Worm (Caenorhabditis elegans): ENCODE results near the gene W02A2.5.

Gene W02A2.5

ce11 chrIV:13342555-13342954, at the start of gene W02A2.5:
Gene W02A2.5, plus strand, starts transcription at chrIV:13342855.
- TF ChIP-seq lin-13 (GFP tag; optimal IDR thresholded peaks at IDR 0.05): no peak
- TF ChIP-seq unc-55 (GFP tag; optimal IDR thresholded peaks at IDR 0.05): no peak
- no peak for TF ChIP-seq peb-1 (tag; optimal IDR thresholded peaks at IDR 0.05)
- no peak for TF ChIP-seq egl-27 (tag; optimal IDR thresholded peaks at IDR 0.05)
- TF ChIP-seq zag-1 (tag; optimal IDR thresholded peaks at IDR 0.05): no peak
- TF ChIP-seq ztf-4 (tag; optimal IDR thresholded peaks at IDR 0.05): no peak
- TF ChIP-seq nhr-6 (tag; optimal IDR thresholded peaks at IDR 0.05): no peak
- no peak for TF ChIP-seq lin-11 (tag; optimal IDR thresholded peaks at IDR 0.05)
- no peak for TF ChIP-seq ama-1 (optimal IDR thresholded peaks at IDR 0.05)
- TF ChIP-seq skn-1 (tag; optimal IDR thresholded peaks at IDR 0.05): no peak
- TF ChIP-seq aly-2 (tag; optimal IDR thresholded peaks at IDR 0.05): no peak
- no peak for TF ChIP-seq C34F6.9 (tag; optimal IDR thresholded peaks at IDR 0.05)
- TF ChIP-seq sem-4 (tag; optimal IDR thresholded peaks at IDR 0.05): no peak
- TF ChIP-seq nhr-25 (tag; optimal IDR thresholded peaks at IDR 0.05): no peak

DNA sequence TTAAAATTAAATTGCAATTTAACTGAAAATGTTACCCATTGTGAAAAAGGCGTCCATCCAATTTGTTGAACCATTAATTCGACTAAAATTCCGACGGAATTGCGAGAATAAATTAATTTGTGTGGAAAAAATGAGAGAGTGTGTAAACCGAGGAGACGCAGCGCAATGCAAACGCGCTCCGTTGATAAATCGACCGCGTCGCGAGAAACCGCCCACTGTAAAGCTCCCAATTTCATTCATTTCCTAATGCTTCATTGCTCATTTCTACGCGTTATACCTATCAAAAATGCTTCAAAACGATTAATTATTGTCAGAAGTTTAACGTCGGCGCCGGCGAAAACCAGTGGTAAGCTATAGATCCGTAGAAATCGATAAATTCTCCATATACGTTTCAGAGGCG, 44.9 kb upstream of the W02A2.5 start, which contains the start of the genes Y67H2A.2 and micu-1:
Gene Y67H2A.2, minus strand, starts transcription at position 74 of the 400 bp plus-strand sequence.
Gene micu-1, plus strand, starts transcription at position 181 of the 400 bp plus-strand sequence.
- TF ChIP-seq snpc-4 (tag; optimal IDR thresholded peaks at IDR 0.05) (peak; percentile 33), ama-1 (optimal IDR thresholded peaks at IDR 0.05) (peak; percentile 56), dmd-4 (tag; optimal IDR thresholded peaks at IDR 0.05) (no peak), egl-27 (tag; optimal IDR thresholded peaks at IDR 0.05) (peak; percentile 17), peb-1 (tag; optimal IDR thresholded peaks at IDR 0.05) (no peak), lin-13 (GFP tag; optimal IDR thresholded peaks at IDR 0.05) (peak; percentile 57), sma-9 (GFP tag; optimal IDR thresholded peaks at IDR 0.05) (peak; percentile 39), sma-9 (tag; optimal IDR thresholded peaks at IDR 0.05) (no peak), nhr-129 (tag; optimal IDR thresholded peaks at IDR 0.05) (peak; percentile 86), ztf-1 (GFP tag; conservative IDR thresholded peaks at IDR 0.05) (no peak), nhr-21 (tag; optimal IDR thresholded peaks at IDR 0.05) (peak; percentile 42), mab-5 (tag; optimal IDR thresholded peaks at IDR 0.05) (peak; percentile 27), unc-55 (GFP tag; optimal IDR thresholded peaks at IDR 0.05) (peak; percentile 90), lin-11 (tag; optimal IDR thresholded peaks at IDR 0.05) (peak; percentile 82), F13H6.1 (tag; optimal IDR thresholded peaks at IDR 0.05) (peak; percentile 39), nhr-25 (tag; optimal IDR thresholded peaks at IDR 0.05) (peak; percentile 60), sma-3 (GFP tag; optimal IDR thresholded peaks at IDR 0.05) (peak; percentile 53), C34F6.9 (tag; optimal IDR thresholded peaks at IDR 0.05) (peak; percentile 81), lin-39 (tag; optimal IDR thresholded peaks at IDR 0.05) (no peak), ZK546.5 (tag; optimal IDR thresholded peaks at IDR 0.05) (no peak), nhr-77 (tag; optimal IDR thresholded peaks at IDR 0.05) (no peak), ztf-4 (tag; optimal IDR thresholded peaks at IDR 0.05) (peak; percentile 42), lsy-2 (tag; optimal IDR thresholded peaks at IDR 0.05) (peak; percentile 82 to 87), gmeb-1 (tag; optimal IDR thresholded peaks at IDR 0.05) (peak; percentile 67), unc-62 (GFP tag; optimal IDR thresholded peaks at IDR 0.05) (no peak), fos-1 (tag; optimal IDR thresholded peaks at IDR 0.05) (peak; percentile 4), mbf-1 (tag; optimal IDR thresholded peaks at IDR 0.05) (no peak), crh-2 (tag; optimal IDR thresholded peaks at IDR 0.05) (peak; percentile 81)

DNA sequence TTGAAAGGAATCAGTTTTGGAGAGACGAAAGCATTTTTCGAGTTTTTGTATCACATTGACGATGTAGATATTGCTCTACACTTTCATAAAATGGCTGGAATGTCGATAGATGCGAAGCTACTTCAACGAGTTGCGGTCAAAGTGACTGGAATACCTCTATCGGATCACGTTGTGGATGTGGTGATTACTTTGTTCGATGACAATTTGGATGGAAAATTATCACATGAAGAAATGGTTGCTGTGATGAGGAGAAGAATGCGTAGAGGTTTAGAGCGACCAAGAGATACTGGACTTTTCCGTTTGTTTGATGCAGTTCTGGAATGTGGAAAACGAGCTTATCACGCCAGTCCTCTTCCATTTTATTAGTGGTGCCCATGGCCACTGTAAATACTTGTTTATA, 43.0 kb upstream of the W02A2.5 start:
- TF ChIP-seq nhr-6 (tag; optimal IDR thresholded peaks at IDR 0.05) (no peak), nhr-237 (tag; optimal IDR thresholded peaks at IDR 0.05) (no peak), peb-1 (tag; optimal IDR thresholded peaks at IDR 0.05) (no peak), nhr-77 (tag; optimal IDR thresholded peaks at IDR 0.05) (no peak), elt-3 (tag; optimal IDR thresholded peaks at IDR 0.05) (no peak), lin-11 (tag; optimal IDR thresholded peaks at IDR 0.05) (no peak), snpc-4 (tag; optimal IDR thresholded peaks at IDR 0.05) (no peak), nhr-129 (tag; optimal IDR thresholded peaks at IDR 0.05) (no peak), unc-62 (GFP tag; optimal IDR thresholded peaks at IDR 0.05) (no peak), C34F6.9 (tag; optimal IDR thresholded peaks at IDR 0.05) (no peak), lin-13 (GFP tag; optimal IDR thresholded peaks at IDR 0.05) (no peak), gmeb-1 (tag; optimal IDR thresholded peaks at IDR 0.05) (no peak), fos-1 (tag; optimal IDR thresholded peaks at IDR 0.05) (no peak), sem-4 (tag; optimal IDR thresholded peaks at IDR 0.05) (no peak), dmd-4 (tag; optimal IDR thresholded peaks at IDR 0.05) (no peak), skn-1 (tag; optimal IDR thresholded peaks at IDR 0.05) (no peak), mbf-1 (tag; optimal IDR thresholded peaks at IDR 0.05) (no peak)

ce11 chrIV:13300109-13300508, 42.5 kb upstream of the W02A2.5 start, which contains the start of gene kdp-1:
Gene kdp-1, plus strand, starts transcription at chrIV:13300188.
- peak; percentile 9 for TF ChIP-seq lin-13 (GFP tag; optimal IDR thresholded peaks at IDR 0.05)
- no peak for TF ChIP-seq mab-5 (tag; optimal IDR thresholded peaks at IDR 0.05)
- no peak for TF ChIP-seq nhr-237 (tag; optimal IDR thresholded peaks at IDR 0.05)
- TF ChIP-seq C34F6.9 (tag; optimal IDR thresholded peaks at IDR 0.05): no peak
- TF ChIP-seq ceh-16 (tag; optimal IDR thresholded peaks at IDR 0.05): no peak
- no peak for TF ChIP-seq nhr-25 (tag; optimal IDR thresholded peaks at IDR 0.05)

Data from whole organism, L2 larva.